Fruit fly (Drosophila melanogaster): ENCODE data around the gene bap.

DNA sequence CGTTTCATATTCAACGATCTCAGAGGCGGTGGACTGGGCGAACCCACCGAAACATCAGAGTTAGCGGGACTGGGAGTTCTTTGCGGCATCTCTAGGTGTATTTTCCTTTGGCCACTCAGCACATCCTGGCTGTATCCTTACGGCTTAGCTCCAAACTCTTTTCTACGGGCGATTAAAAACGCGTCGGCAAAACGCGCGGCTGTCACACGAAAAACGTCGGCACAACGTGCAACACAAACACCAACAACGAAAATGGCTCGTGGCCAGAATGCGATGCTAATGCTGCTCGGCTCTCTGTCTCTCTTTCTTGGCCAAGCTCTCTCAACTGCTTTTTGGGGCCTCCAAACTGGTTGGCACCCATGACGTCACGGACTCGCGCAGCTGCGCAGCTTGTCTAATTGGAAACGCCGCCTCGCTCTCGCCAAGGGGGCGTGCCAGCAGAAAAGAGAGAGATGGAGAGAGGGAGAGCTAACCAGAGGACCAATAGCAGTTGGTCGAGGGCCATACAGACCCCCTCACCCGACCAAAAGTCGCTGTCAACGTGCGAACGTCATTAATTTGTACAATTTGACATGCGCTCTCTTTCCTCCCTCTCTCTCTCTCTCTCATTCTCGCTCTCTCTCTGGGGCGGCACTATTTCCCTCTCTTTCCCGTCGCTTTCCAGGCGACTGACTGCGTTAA is 45.3 kb downstream of the bap start, which contains the start of gene lbl:
- peak; percentile 71 for TF ChIP-seq seq (GFP tag; IDR thresholded peaks at IDR 0.05)
- TF ChIP-seq Taf1 (GFP tag; IDR thresholded peaks at IDR 0.05), result no peak
- no peak for TF ChIP-seq Lpt (GFP tag; optimal IDR thresholded peaks at IDR 0.05)
- TF ChIP-seq otp (GFP tag; IDR thresholded peaks at IDR 0.05), result peak; percentile 62; the same call in 2 of the 3 replicates
